Worm (Caenorhabditis elegans) whole organism, midembryonic: ENCODE measurements around the gene lipl-5.

Source experiments
- T22C8.4 ChIP-seq: fragments of 200-800 bp; sonication (Bioruptor generic); IDR thresholded peaks from 2 replicates; pipeline ENCODE4 v1.3.6; 2022; ENCODE audit warnings: missing genetic modification characterization, missing compliant biosample characterization
- cog-1 ChIP-seq: sonication (generic microtip); optimal IDR thresholded peaks from 2 replicates; lab custom pipeline; 2016; ENCODE audit warnings: missing genetic modification characterization, missing compliant biosample characterization
- flt-1 ChIP-seq: fragments of 200-800 bp; sonication (Bioruptor generic); IDR thresholded peaks from 2 replicates; pipeline ENCODE4 v1.3.6; 2022; ENCODE audit warnings: missing genetic modification characterization, missing compliant biosample characterization
- klf-2 ChIP-seq: fragments of 200-800 bp; sonication (Bioruptor generic); conservative IDR thresholded peaks from 2 replicates; pipeline ENCODE4 v1.3.6; 2022; ENCODE audit warnings: missing genetic modification reagents, missing genetic modification characterization, missing compliant biosample characterization
- med-1 ChIP-seq: sonication (generic microtip); optimal IDR thresholded peaks from 2 replicates; lab custom pipeline; 2017; ENCODE audit warnings: missing genetic modification characterization, mild to moderate bottlenecking, missing compliant biosample characterization, antibody characterized with exemption, missing genetic modification reagents; ENCODE audit not compliant: insufficient read depth
- ref-1 ChIP-seq: fragments of 200-800 bp; sonication (Bioruptor generic); conservative IDR thresholded peaks from 2 replicates; pipeline ENCODE4 v1.3.6; 2022; ENCODE audit warnings: missing genetic modification reagents, missing genetic modification characterization, missing compliant biosample characterization
- tab-1 ChIP-seq: fragments of 200-800 bp; sonication (Bioruptor generic); IDR thresholded peaks from 2 replicates; pipeline ENCODE4 v1.3.6; 2022; ENCODE audit warnings: missing genetic modification characterization, missing compliant biosample characterization
- ztf-23 ChIP-seq: fragments of 200-800 bp; sonication (Bioruptor generic); IDR thresholded peaks from 2 replicates; pipeline ENCODE4 v1.3.6; 2022; ENCODE audit warnings: missing genetic modification reagents, missing genetic modification characterization, missing compliant biosample characterization
- ztf-29 ChIP-seq: fragments of 200-800 bp; sonication (Bioruptor generic); IDR thresholded peaks from 2 replicates; pipeline ENCODE4 v1.3.6; 2022; ENCODE audit warnings: missing genetic modification reagents, missing genetic modification characterization, missing compliant biosample characterization

The lipl-5 gene

ce11 chrV:404210-404669, 18.7 kb downstream of the lipl-5 start, which contains the start of gene nhr-252:
TSS of gene nhr-252 (plus strand) at chrV:404619.
- no peak for TF ChIP-seq ztf-23 (GFP tag; lab: Robert Waterston, UW)
- no peak for TF ChIP-seq tab-1 (GFP tag; lab: Robert Waterston, UW)
- TF ChIP-seq klf-2, result no peak
- TF ChIP-seq flt-1 (GFP tag; lab: Robert Waterston, UW), result no peak
- no peak for TF ChIP-seq T22C8.4 (GFP tag; lab: Robert Waterston, UW)
- no peak for TF ChIP-seq cog-1 (tag; lab: Kevin White, UChicago)
- TF ChIP-seq ztf-29 (GFP tag; lab: Robert Waterston, UW), result no peak
- no peak for TF ChIP-seq ref-1 (GFP tag; lab: Robert Waterston, UW)
- TF ChIP-seq med-1 (GFP tag; lab: Kevin White, UChicago), result no peak

ce11 chrV:412820-413219, 27.3 kb downstream of the lipl-5 start:
- TF ChIP-seq tab-1 (GFP tag; lab: Robert Waterston, UW), result no peak
- TF ChIP-seq ref-1 (GFP tag; lab: Robert Waterston, UW), result no peak
- TF ChIP-seq ztf-29 (GFP tag; lab: Robert Waterston, UW), result no peak
- TF ChIP-seq med-1 (GFP tag; lab: Kevin White, UChicago), result no peak
- no peak for TF ChIP-seq cog-1 (tag; lab: Kevin White, UChicago)
- no peak for TF ChIP-seq T22C8.4 (GFP tag; lab: Robert Waterston, UW)
- TF ChIP-seq klf-2, result no peak
- TF ChIP-seq ztf-23 (GFP tag; lab: Robert Waterston, UW), result no peak
- no peak for TF ChIP-seq flt-1 (GFP tag; lab: Robert Waterston, UW)

ce11 chrV:414630-415029, 29.1 kb downstream of the lipl-5 start, which contains the start of gene dod-19:
TSS of gene dod-19 (minus strand) at chrV:414759.
- TF ChIP-seq klf-2 (no peak), ztf-23 (GFP tag; lab: Robert Waterston, UW) (no peak), T22C8.4 (GFP tag; lab: Robert Waterston, UW) (no peak), med-1 (GFP tag; lab: Kevin White, UChicago) (no peak), cog-1 (tag; lab: Kevin White, UChicago) (no peak), ref-1 (GFP tag; lab: Robert Waterston, UW) (no peak), flt-1 (GFP tag; lab: Robert Waterston, UW) (no peak), tab-1 (GFP tag; lab: Robert Waterston, UW) (no peak), ztf-29 (GFP tag; lab: Robert Waterston, UW) (no peak)

ce11 chrV:415072-415471, 29.5 kb downstream of the lipl-5 start:
- TF ChIP-seq tab-1 (GFP tag; lab: Robert Waterston, UW) (no peak), T22C8.4 (GFP tag; lab: Robert Waterston, UW) (no peak), cog-1 (tag; lab: Kevin White, UChicago) (no peak), flt-1 (GFP tag; lab: Robert Waterston, UW) (no peak), ref-1 (GFP tag; lab: Robert Waterston, UW) (no peak), klf-2 (no peak), ztf-29 (GFP tag; lab: Robert Waterston, UW) (no peak), ztf-23 (GFP tag; lab: Robert Waterston, UW) (no peak), med-1 (GFP tag; lab: Kevin White, UChicago) (no peak)

ce11 chrV:417656-418353, 32.3 kb downstream of the lipl-5 start, which contains the start of gene irg-8:
TSS of gene irg-8 (minus strand) at chrV:417706.
- no peak for TF ChIP-seq klf-2
- no peak for TF ChIP-seq tab-1 (GFP tag; lab: Robert Waterston, UW)
- TF ChIP-seq cog-1 (tag; lab: Kevin White, UChicago), result no peak
- TF ChIP-seq ref-1 (GFP tag; lab: Robert Waterston, UW), result no peak
- TF ChIP-seq flt-1 (GFP tag; lab: Robert Waterston, UW), result no peak
- TF ChIP-seq T22C8.4 (GFP tag; lab: Robert Waterston, UW), result no peak
- TF ChIP-seq ztf-23 (GFP tag; lab: Robert Waterston, UW), result no peak
- TF ChIP-seq ztf-29 (GFP tag; lab: Robert Waterston, UW), result no peak
- TF ChIP-seq med-1 (GFP tag; lab: Kevin White, UChicago), result no peak

- no peak for TF ChIP-seq tab-1 (GFP tag; lab: Robert Waterston, UW)
- TF ChIP-seq klf-2, result no peak
- TF ChIP-seq ref-1 (GFP tag; lab: Robert Waterston, UW), result no peak
- no peak for TF ChIP-seq med-1 (GFP tag; lab: Kevin White, UChicago)
- no peak for TF ChIP-seq flt-1 (GFP tag; lab: Robert Waterston, UW)
- TF ChIP-seq cog-1 (tag; lab: Kevin White, UChicago), result no peak
- TF ChIP-seq ztf-29 (GFP tag; lab: Robert Waterston, UW), result no peak
- TF ChIP-seq T22C8.4 (GFP tag; lab: Robert Waterston, UW), result no peak
- no peak for TF ChIP-seq ztf-23 (GFP tag; lab: Robert Waterston, UW)
These were observed 32.9 kb downstream of the lipl-5 start, which contains the start of gene Y39D8A.1 for ce11 chrV:418432-418831. TSS of gene Y39D8A.1 (plus strand) at chrV:418732.

- TF ChIP-seq med-1 (GFP tag; lab: Kevin White, UChicago) (no peak), tab-1 (GFP tag; lab: Robert Waterston, UW) (no peak), klf-2 (no peak), ref-1 (GFP tag; lab: Robert Waterston, UW) (no peak)
These were observed 36.6 kb downstream of the lipl-5 start, which contains the start of gene dod-20 for ce11 chrV:422133-422532. TSS of gene dod-20 (plus strand) at chrV:422433.

ce11 chrV:424140-424539, 38.6 kb downstream of the lipl-5 start, which contains the start of gene B0554.5:
TSS of gene B0554.5 (plus strand) at chrV:424440.
- TF ChIP-seq T22C8.4 (GFP tag; lab: Robert Waterston, UW) (no peak), cog-1 (tag; lab: Kevin White, UChicago) (no peak), med-1 (GFP tag; lab: Kevin White, UChicago) (no peak), flt-1 (GFP tag; lab: Robert Waterston, UW) (no peak), tab-1 (GFP tag; lab: Robert Waterston, UW) (no peak), ztf-23 (GFP tag; lab: Robert Waterston, UW) (no peak), ztf-29 (GFP tag; lab: Robert Waterston, UW) (no peak), klf-2 (no peak), ref-1 (GFP tag; lab: Robert Waterston, UW) (no peak)
